Worm (Caenorhabditis elegans) whole organism, L4/young adult: ENCODE measurements around the gene T28C6.10.

ENCODE experiments used
- W03F9.2 ChIP-seq: fragments of 150-350 bp; optimal IDR thresholded peaks from 2 replicates; lab custom pipeline; 2014; ENCODE audit warnings: missing biosample characterization, missing genetic modification characterization
- dao-5 ChIP-seq: sonication (generic microtip); optimal IDR thresholded peaks from 2 replicates; lab custom pipeline; 2016; ENCODE audit warnings: missing genotype, missing genetic modification characterization, moderate library complexity, missing compliant biosample characterization

- TF ChIP-seq W03F9.2 (tag; lab: Kevin White, UChicago) (no peak), dao-5 (tag; lab: Kevin White, UChicago) (no peak)
These were observed 48.2 kb upstream of the T28C6.10 start, which contains the start of gene F20C5.5 for ce11 chrIV:8769539-8769938.
